Worm (Caenorhabditis elegans): Measurements from ENCODE around the gene C31E10.11.

DNA sequence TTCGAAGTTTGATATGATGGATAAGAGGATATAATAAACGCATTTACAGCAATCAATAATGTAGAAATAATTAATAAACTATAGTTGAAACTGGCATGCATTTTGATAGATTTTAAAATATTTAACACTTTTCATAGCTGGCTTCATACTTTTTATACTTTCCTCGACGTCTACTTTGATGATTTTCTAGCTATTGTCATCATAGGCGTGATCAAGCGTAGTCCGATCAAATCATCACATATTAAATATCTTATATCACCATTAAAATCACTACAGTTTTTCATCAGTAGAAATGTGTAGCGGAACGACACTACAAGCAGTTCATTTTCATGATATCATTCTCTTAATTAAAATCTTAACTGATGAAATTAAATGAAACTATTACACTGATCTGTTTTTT lies 24.8 kb upstream of the C31E10.11 start, which contains the start of gene C04C11.25:
- TF ChIP-seq F13C5.2 (tag; optimal IDR thresholded peaks at IDR 0.05) (no peak), ama-1 (optimal IDR thresholded peaks at IDR 0.05) (no peak), tra-4 (tag; optimal IDR thresholded peaks at IDR 0.05) (no peak), hmg-4 (GFP tag; optimal IDR thresholded peaks at IDR 0.05) (no peak), tbx-37 (GFP tag; conservative IDR thresholded peaks at IDR 0.05) (no peak), flt-1 (GFP tag; IDR thresholded peaks at IDR 0.05) (no peak), sea-1 (GFP tag; conservative IDR thresholded peaks at IDR 0.05) (no peak), ets-7 (tag; optimal IDR thresholded peaks at IDR 0.05) (no peak), hmbx-1 (tag; optimal IDR thresholded peaks at IDR 0.05) (no peak)

Measured in whole organism, early embryonic.